Worm (Caenorhabditis elegans) whole organism, mixed stage, embryonic: ENCODE measurements around the gene hda-5.

Experiments
- M03D4.4 ChIP-seq: sonication (generic microtip); optimal IDR thresholded peaks from 2 replicates; lab custom pipeline; 2017; ENCODE audit warnings: mild to moderate bottlenecking, missing genetic modification characterization, missing compliant biosample characterization
- ceh-43 ChIP-seq: fragments of 200-800 bp; sonication (Bioruptor generic); optimal IDR thresholded peaks from 2 replicates; lab custom pipeline; 2018; ENCODE audit warnings: mild to moderate bottlenecking, missing genetic modification characterization, moderate library complexity, missing compliant biosample characterization
- drap-1 ChIP-seq: fragments of 200-800 bp; sonication (Bioruptor generic); optimal IDR thresholded peaks from 3 replicates; lab custom pipeline; 2018; ENCODE audit warnings: mild to moderate bottlenecking, missing genetic modification characterization, missing compliant biosample characterization
- lsy-2 ChIP-seq: fragments of 150-350 bp; optimal IDR thresholded peaks from 2 replicates; lab custom pipeline; 2014; ENCODE audit warnings: missing biosample characterization, missing genetic modification characterization
- mep-1 ChIP-seq: fragments of 150-350 bp; optimal IDR thresholded peaks from 2 replicates; lab custom pipeline; 2017; ENCODE audit warnings: missing biosample characterization, missing genetic modification reagents, missing genetic modification characterization, inconsistent platforms
- nhr-237 ChIP-seq: fragments of 150-350 bp; optimal IDR thresholded peaks from 2 replicates; lab custom pipeline; 2014; ENCODE audit warnings: missing biosample characterization, missing genetic modification characterization
- nhr-76 ChIP-seq: sonication (generic microtip); optimal IDR thresholded peaks from 2 replicates; lab custom pipeline; 2017; ENCODE audit warnings: missing biosample characterization, missing genetic modification characterization
- unc-39 ChIP-seq: fragments of 150-350 bp; optimal IDR thresholded peaks from 2 replicates; lab custom pipeline; 2014; ENCODE audit warnings: missing biosample characterization, missing genetic modification characterization
- ztf-11 ChIP-seq: fragments of 150-350 bp; optimal IDR thresholded peaks from 2 replicates; lab custom pipeline; 2014; ENCODE audit warnings: missing biosample characterization, missing genetic modification characterization

DNA sequence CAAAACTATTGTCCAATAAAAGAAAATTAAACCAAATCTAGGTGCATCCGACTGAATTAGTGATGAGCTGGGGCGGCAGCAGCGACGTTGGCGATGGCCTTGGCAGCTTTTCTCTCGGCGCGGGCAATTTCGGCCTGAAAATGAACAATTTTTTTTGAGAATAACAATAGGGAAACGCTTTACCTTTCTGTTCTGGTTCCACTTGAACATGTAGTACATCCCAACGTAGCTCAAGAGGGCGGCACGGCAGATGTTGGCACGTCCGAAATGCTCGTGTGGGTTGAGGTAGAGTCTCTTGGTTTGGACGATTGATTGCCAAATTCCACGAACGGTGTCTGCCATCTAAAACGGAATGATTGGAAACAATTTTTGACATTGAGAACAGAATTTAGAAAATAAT, 24.6 kb upstream of the hda-5 start, which contains the start of gene F44E5.1:
- TF ChIP-seq drap-1 (GFP tag; lab: Kevin White, UChicago) (no peak), ceh-43 (GFP tag; lab: Kevin White, UChicago) (no peak), lsy-2 (tag; lab: Kevin White, UChicago) (no peak), nhr-76 (tag; lab: Kevin White, UChicago) (no peak), mep-1 (no peak), unc-39 (tag; lab: Kevin White, UChicago) (no peak), ztf-11 (tag; lab: Kevin White, UChicago) (no peak), M03D4.4 (tag; lab: Kevin White, UChicago) (no peak), nhr-237 (no peak)
